Worm (Caenorhabditis elegans) whole organism, L3 larva: ENCODE results near the gene C01G10.4.

Experiments used
- ceh-28 ChIP-seq: fragments of 150-350 bp; optimal IDR thresholded peaks from 2 replicates; lab custom pipeline; 2014; ENCODE audit warnings: missing biosample characterization, missing genetic modification reagents, missing genetic modification characterization
- fkh-10 ChIP-seq: sonication (generic microtip); optimal IDR thresholded peaks from 2 replicates; lab custom pipeline; 2017; ENCODE audit warnings: missing biosample characterization, missing genetic modification reagents, missing genetic modification characterization
- fkh-2 ChIP-seq: fragments of 150-350 bp; optimal IDR thresholded peaks from 2 replicates; lab custom pipeline; 2014; ENCODE audit warnings: missing biosample characterization, missing genetic modification reagents, missing genetic modification characterization
- unc-62 ChIP-seq: fragments of 150-350 bp; sonication (generic microtip); optimal IDR thresholded peaks from 4 replicates; lab custom pipeline; 2014; ENCODE audit warnings: missing biosample characterization, missing genetic modification reagents, missing genetic modification characterization

DNA sequence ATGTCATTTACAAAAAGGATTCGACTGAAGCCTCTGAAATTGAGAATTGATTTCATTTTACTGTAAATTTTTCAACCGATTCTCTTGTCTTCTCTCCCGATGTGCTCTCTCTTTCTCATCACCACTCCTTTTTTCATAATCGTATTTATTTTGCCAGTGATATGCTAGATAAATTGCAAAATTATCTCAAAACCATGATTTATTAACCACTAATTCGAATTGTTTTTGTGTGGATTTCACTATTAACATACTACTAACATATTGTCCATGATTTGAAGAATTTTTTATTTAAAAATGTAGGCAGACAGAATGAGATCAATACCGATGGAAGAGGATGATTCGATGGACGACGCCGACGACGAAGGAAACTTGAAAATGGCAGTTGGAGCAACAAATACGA lies 22.4 kb upstream of the C01G10.4 start, which contains the start of gene C25D7.10:
- TF ChIP-seq fkh-2 (tag; lab: Kevin White, UChicago) (no peak), fkh-10 (GFP tag; lab: Kevin White, UChicago) (no peak), ceh-28 (no peak), unc-62 (GFP tag; lab: Kevin White, UChicago) (no peak)
